Worm (Caenorhabditis elegans): ENCODE results near the gene Y14H12B.2.

- no peak for TF ChIP-seq mep-1 (tag; optimal IDR thresholded peaks at IDR 0.05)
- TF ChIP-seq nhr-76 (tag; optimal IDR thresholded peaks at IDR 0.05) = no peak
- TF ChIP-seq blmp-1 (tag; optimal IDR thresholded peaks at IDR 0.05) = no peak
- no peak for TF ChIP-seq elt-3 (tag; optimal IDR thresholded peaks at IDR 0.05)
- TF ChIP-seq zip-8 (tag; optimal IDR thresholded peaks at IDR 0.05) = no peak
- TF ChIP-seq pha-4 (tag; optimal IDR thresholded peaks at IDR 0.05) = no peak
- no peak for TF ChIP-seq elt-1 (tag; optimal IDR thresholded peaks at IDR 0.05; ENCODE audit: borderline replicate concordance, insufficient read depth)
Measured at ce11 chrII:3955938-3956337, 22.4 kb upstream of the Y14H12B.2 start.

Measured in whole organism, mixed stage, embryonic.